Fruit fly (Drosophila melanogaster): Measurements from ENCODE around the gene Nnk.

Gene Nnk

dm6 chr3R:17810951-17811706, 6.1 kb upstream of the Nnk start, which contains the start of the genes Alg1 and tinc (continued):
- peak; percentile 23 for TF ChIP-seq Sry-δ (GFP tag; optimal IDR thresholded peaks at IDR 0.05)
- no peak for TF ChIP-seq sna (GFP tag; IDR thresholded peaks at IDR 0.05; ENCODE audit: partially characterized antibody)
- peak; percentile 26 for TF ChIP-seq CG17186 (GFP tag; optimal IDR thresholded peaks at IDR 0.05)
- no peak for TF ChIP-seq jumu (GFP tag; optimal IDR thresholded peaks at IDR 0.05)
- peak; percentile 24 for TF ChIP-seq Dip3 (GFP tag; optimal IDR thresholded peaks at IDR 0.05)
- no peak for TF ChIP-seq CG43689 (GFP tag; IDR thresholded peaks at IDR 0.05)
- TF ChIP-seq CG15479 (GFP tag; optimal IDR thresholded peaks at IDR 0.05): peak; percentile 83
- TF ChIP-seq Atf6 (GFP tag; IDR thresholded peaks at IDR 0.05): peak; percentile 78
- peak; percentile 42 for TF ChIP-seq CG10654 (GFP tag; optimal IDR thresholded peaks at IDR 0.05)
- no peak for TF ChIP-seq nerfin-1 (tag; optimal IDR thresholded peaks at IDR 0.05)
- peak; percentile 6 for TF ChIP-seq tx (GFP tag; optimal IDR thresholded peaks at IDR 0.05)
- no peak for TF ChIP-seq pnt (GFP tag; optimal IDR thresholded peaks at IDR 0.05)
- TF ChIP-seq ci (GFP tag; IDR thresholded peaks at IDR 0.05): peak; percentile 45; the same call in 2 of the 3 replicates
- no peak for TF ChIP-seq hkb (optimal IDR thresholded peaks at IDR 0.05)
- peak; percentile 52 for TF ChIP-seq hkb (GFP tag; IDR thresholded peaks at IDR 0.05)
- TF ChIP-seq CG32767 (GFP tag; IDR thresholded peaks at IDR 0.05): peak; percentile 13; the same call in 1 of the 2 replicates
- peak; percentile 59 for TF ChIP-seq CG12155 (GFP tag; optimal IDR thresholded peaks at IDR 0.05)

dm6 chr3R:17809014-17809413, 4.0 kb upstream of the Nnk start, which contains the start of gene Odj:
TSS of gene Odj (minus strand) at chr3R:17809222.
- TF ChIP-seq bcd (GFP tag; optimal IDR thresholded peaks at IDR 0.05) (no peak), her (GFP tag; optimal IDR thresholded peaks at IDR 0.05) (no peak), CG42726 (GFP tag; IDR thresholded peaks at IDR 0.05; ENCODE audit: partially characterized antibody) (peak; percentile 88), CG4328 (GFP tag; optimal IDR thresholded peaks at IDR 0.05) (no peak), inv (GFP tag; IDR thresholded peaks at IDR 0.05; ENCODE audit: partially characterized antibody) (peak; percentile 89), sisA (GFP tag; IDR thresholded peaks at IDR 0.05) (no peak), CG1792 (GFP tag; optimal IDR thresholded peaks at IDR 0.05) (no peak), BEAF-32 (GFP tag; optimal IDR thresholded peaks at IDR 0.05) (peak; percentile 92), CG8359 (GFP tag; optimal IDR thresholded peaks at IDR 0.05; ENCODE audit: borderline replicate concordance) (no peak), dpn (GFP tag; optimal IDR thresholded peaks at IDR 0.05) (no peak), vvl (GFP tag; IDR thresholded peaks at IDR 0.05) (peak; percentile 48; the same call in 1 of the 2 replicates), CG15514 (GFP tag; optimal IDR thresholded peaks at IDR 0.05) (peak; percentile 25), CG17802 (tag; optimal IDR thresholded peaks at IDR 0.05) (no peak), E2f1 (GFP tag; IDR thresholded peaks at IDR 0.05) (no peak), TFAM (GFP tag; optimal IDR thresholded peaks at IDR 0.05) (no peak), CG7839 (tag; optimal IDR thresholded peaks at IDR 0.05) (no peak), sd (tag; optimal IDR thresholded peaks at IDR 0.05) (no peak), jing (GFP tag; optimal IDR thresholded peaks at IDR 0.05) (no peak), CG10431 (GFP tag; optimal IDR thresholded peaks at IDR 0.05) (no peak), CG8089 (GFP tag; optimal IDR thresholded peaks at IDR 0.05) (no peak), CG9215 (GFP tag; IDR thresholded peaks at IDR 0.05) (no peak), p53 (GFP tag; optimal IDR thresholded peaks at IDR 0.05) (no peak), CG9437 (GFP tag; optimal IDR thresholded peaks at IDR 0.05) (no peak), pzg (GFP tag; optimal IDR thresholded peaks at IDR 0.05) (peak; percentile 72), nau (GFP tag; optimal IDR thresholded peaks at IDR 0.05) (no peak), ssp (GFP tag; IDR thresholded peaks at IDR 0.05) (no peak), pb (GFP tag; optimal IDR thresholded peaks at IDR 0.05) (no peak), stc (GFP tag; IDR thresholded peaks at IDR 0.05) (no peak), pum (GFP tag; optimal IDR thresholded peaks at IDR 0.05) (no peak), CG4360 (GFP tag; IDR thresholded peaks at IDR 0.05) (no peak), Hr51 (GFP tag; optimal IDR thresholded peaks at IDR 0.05) (no peak), CG32767 (GFP tag; IDR thresholded peaks at IDR 0.05) (no peak), CG2120 (GFP tag; optimal IDR thresholded peaks at IDR 0.05) (peak; percentile 35), grau (tag; optimal IDR thresholded peaks at IDR 0.05) (no peak)
